Fruit fly (Drosophila melanogaster) whole organism, embryonic: ENCODE measurements around the gene CG6153.

Source experiments
- Blimp-1 ChIP-seq: fragments of 200-800 bp; sonication (Bioruptor generic); optimal IDR thresholded peaks from 3 replicates; lab custom pipeline; 2018; ENCODE audit warnings: missing biosample characterization, missing genetic modification characterization, mild to moderate bottlenecking, moderate library complexity, missing genetic modification reagents
- Bteb2 ChIP-seq: fragments of 200-800 bp; sonication (Bioruptor generic); optimal IDR thresholded peaks from 2 replicates; lab custom pipeline; 2016; ENCODE audit warnings: missing biosample characterization, missing genetic modification characterization
- CG11093 ChIP-seq: fragments of 200-800 bp; sonication (Bioruptor generic); IDR thresholded peaks from 3 replicates; pipeline ENCODE4 v1.3.6; 2022; ENCODE audit warnings: missing biosample characterization, missing genetic modification characterization
- CG17361 ChIP-seq: fragments of 200-800 bp; sonication (Bioruptor generic); IDR thresholded peaks from 3 replicates; pipeline ENCODE4 v1.3.6; 2022; ENCODE audit warnings: missing biosample characterization, missing genetic modification characterization
- CG6813 ChIP-seq: fragments of 200-800 bp; sonication (Bioruptor generic); optimal IDR thresholded peaks from 2 replicates; lab custom pipeline; 2017; ENCODE audit warnings: missing biosample characterization, missing genetic modification characterization, mild to moderate bottlenecking, moderate library complexity, missing genetic modification reagents
- Sin3A ChIP-seq: fragments of >200 bp; optimal IDR thresholded peaks from 2 replicates; lab custom pipeline; 2018
- ato ChIP-seq: fragments of 200-800 bp; sonication (Bioruptor generic); IDR thresholded peaks from 2 replicates; pipeline ENCODE4 v1.3.6; 2022; ENCODE audit warnings: missing biosample characterization, missing genetic modification characterization; ENCODE audit not compliant: partially characterized antibody
- bab2 ChIP-seq: fragments of 200-800 bp; sonication (Bioruptor generic); optimal IDR thresholded peaks from 2 replicates; lab custom pipeline; 2016; ENCODE audit warnings: missing biosample characterization, missing genetic modification characterization

- TF ChIP-seq Blimp-1 (no peak), bab2 (no peak), ato (no peak), CG17361 (GFP tag; lab: Robert Waterston, UW) (no peak), CG6813 (GFP tag; lab: Kevin White, UChicago) (no peak), CG11093 (GFP tag; lab: Robert Waterston, UW) (no peak), Bteb2 (GFP tag; lab: Kevin White, UChicago) (no peak), Sin3A (lab: Kevin White, UChicago) (no peak)
Measured at dm6 chr2L:12656865-12657264, 35.9 kb upstream of the CG6153 start, which contains the start of gene pdm2.
